Worm (Caenorhabditis elegans) whole organism, young adult: ENCODE data around the gene idpc-3.

Experiments
- ceh-79 ChIP-seq: sonication (generic microtip); optimal IDR thresholded peaks from 2 replicates; lab custom pipeline; 2017; ENCODE audit warnings: mild to moderate bottlenecking, missing genetic modification characterization, missing compliant biosample characterization
- snpc-4 ChIP-seq, 5 experiments: fragments of 150-350 bp in 1 of 5; sonication (generic microtip) in 4 of 5; optimal IDR thresholded peaks; 2 replicates each; lab custom pipeline; 2014 to 2018; ENCODE audit warnings: missing genetic modification characterization in 5 of 5, missing biosample characterization in 3 of 5, antibody characterized with exemption in 2 of 5, mild to moderate bottlenecking in 2 of 5, missing compliant biosample characterization in 2 of 5, missing genotype in 2 of 5, moderate library complexity in 2 of 5, missing genetic modification reagents in 1 of 5

DNA sequence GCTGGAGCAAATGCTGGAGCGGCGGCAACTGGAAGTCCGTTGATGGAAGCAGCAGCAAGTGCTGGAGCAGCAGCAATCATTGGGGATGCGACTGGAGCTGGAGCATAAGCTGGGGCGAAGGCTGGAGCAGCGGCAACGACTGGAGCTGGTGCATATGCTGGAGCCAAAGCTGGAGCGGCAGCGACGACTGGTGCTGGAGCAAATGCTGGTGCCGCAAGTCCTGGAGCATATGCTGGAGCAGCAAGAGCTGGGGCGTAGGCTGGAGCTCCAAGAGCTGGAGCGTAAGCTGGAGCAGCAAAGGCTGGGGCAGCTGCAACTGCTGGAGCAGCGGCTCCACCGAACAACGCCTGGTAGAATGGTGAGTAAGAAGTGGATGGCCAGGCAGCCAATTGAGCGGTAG is 10.6 kb downstream of the idpc-3 start:
- TF ChIP-seq snpc-4 (GFP tag; optimal IDR thresholded peaks at IDR 0.05; lab: Kevin White, UChicago) (no peak), snpc-4 (tag; optimal IDR thresholded peaks at IDR 0.05; lab: Kevin White, UChicago) (no peak), ceh-79 (tag; lab: Kevin White, UChicago) (no peak)
